Worm (Caenorhabditis elegans) whole organism, L3 larva: ENCODE data around the gene mbk-1.

Source experiments
- R02D3.7 ChIP-seq: fragments of 150-350 bp; optimal IDR thresholded peaks from 2 replicates; lab custom pipeline; 2014; ENCODE audit warnings: missing biosample characterization, missing genetic modification characterization
- ZK546.5 ChIP-seq: sonication (generic microtip); optimal IDR thresholded peaks from 2 replicates; lab custom pipeline; 2017; ENCODE audit warnings: missing biosample characterization, missing genetic modification characterization
- aly-2 ChIP-seq: fragments of 150-350 bp; optimal IDR thresholded peaks from 2 replicates; lab custom pipeline; 2014; ENCODE audit warnings: missing biosample characterization, missing genetic modification characterization
- ama-1 ChIP-seq: fragments of 150-350 bp; optimal IDR thresholded peaks from 2 replicates; lab custom pipeline; 2018
- ceh-16 ChIP-seq: sonication (generic microtip); optimal IDR thresholded peaks from 2 replicates; lab custom pipeline; 2017; ENCODE audit warnings: missing biosample characterization, missing genetic modification characterization
- ceh-28 ChIP-seq: fragments of 150-350 bp; optimal IDR thresholded peaks from 2 replicates; lab custom pipeline; 2014; ENCODE audit warnings: missing biosample characterization, missing genetic modification reagents, missing genetic modification characterization
- ceh-82 ChIP-seq: fragments of 150-350 bp; optimal IDR thresholded peaks from 2 replicates; lab custom pipeline; 2014; ENCODE audit warnings: missing biosample characterization, missing genetic modification characterization
- ceh-9 ChIP-seq: sonication (generic microtip); optimal IDR thresholded peaks from 2 replicates; lab custom pipeline; 2018; ENCODE audit warnings: missing biosample characterization, missing genetic modification characterization
- daf-12 ChIP-seq: fragments of 150-350 bp; optimal IDR thresholded peaks from 2 replicates; lab custom pipeline; 2014; ENCODE audit warnings: missing biosample characterization, missing genetic modification reagents, missing genetic modification characterization
- egl-27 ChIP-seq: sonication (generic microtip); optimal IDR thresholded peaks from 4 replicates; lab custom pipeline; 2017; ENCODE audit warnings: missing biosample characterization, missing genetic modification reagents, missing genetic modification characterization
- egl-5 ChIP-seq: fragments of 150-350 bp; optimal IDR thresholded peaks from 2 replicates; lab custom pipeline; 2017; ENCODE audit warnings: missing biosample characterization, missing genetic modification reagents, missing genetic modification characterization, inconsistent platforms
- elt-1 ChIP-seq: fragments of 150-350 bp; optimal IDR thresholded peaks from 2 replicates; lab custom pipeline; 2014; ENCODE audit warnings: missing biosample characterization, missing genetic modification characterization
- elt-2 ChIP-seq: sonication (generic microtip); optimal IDR thresholded peaks from 2 replicates; lab custom pipeline; 2016; ENCODE audit warnings: missing genetic modification reagents, mild to moderate bottlenecking, missing genetic modification characterization, missing compliant biosample characterization
- elt-3 ChIP-seq, 3 experiments: fragments of 150-350 bp in 1 of 3; sonication (generic microtip) in 2 of 3; optimal IDR thresholded peaks; 2 replicates in 2 of 3; 4 replicates in 1 of 3; lab custom pipeline; 2014 to 2017; ENCODE audit warnings: missing biosample characterization in 3 of 3, missing genetic modification characterization in 3 of 3
- eor-1 ChIP-seq, 2 experiments: fragments of 150-350 bp; optimal IDR thresholded peaks; 2 replicates each; lab custom pipeline; 2014 to 2018; ENCODE audit warnings: missing biosample characterization in 2 of 2, missing genetic modification characterization in 2 of 2
- fkh-10 ChIP-seq: sonication (generic microtip); optimal IDR thresholded peaks from 2 replicates; lab custom pipeline; 2017; ENCODE audit warnings: missing biosample characterization, missing genetic modification reagents, missing genetic modification characterization
- fkh-2 ChIP-seq: fragments of 150-350 bp; optimal IDR thresholded peaks from 2 replicates; lab custom pipeline; 2014; ENCODE audit warnings: missing biosample characterization, missing genetic modification reagents, missing genetic modification characterization
- fos-1 ChIP-seq: fragments of 150-350 bp; optimal IDR thresholded peaks from 2 replicates; lab custom pipeline; 2014; ENCODE audit warnings: missing biosample characterization, missing genetic modification characterization
- hmg-11 ChIP-seq: sonication (generic microtip); optimal IDR thresholded peaks from 2 replicates; lab custom pipeline; 2016; ENCODE audit warnings: missing genetic modification characterization, missing compliant biosample characterization
- jun-1 ChIP-seq: fragments of 150-350 bp; optimal IDR thresholded peaks from 2 replicates; lab custom pipeline; 2014; ENCODE audit warnings: missing biosample characterization, missing genetic modification reagents, missing genetic modification characterization
- lin-15B ChIP-seq: fragments of 150-350 bp; optimal IDR thresholded peaks from 2 replicates; lab custom pipeline; 2014; ENCODE audit warnings: missing biosample characterization, missing genetic modification characterization
- lin-39 ChIP-seq: fragments of 150-350 bp; optimal IDR thresholded peaks from 2 replicates; lab custom pipeline; 2018; ENCODE audit warnings: missing biosample characterization, missing genetic modification reagents, missing genetic modification characterization
- lsy-12 ChIP-seq: sonication (generic microtip); optimal IDR thresholded peaks from 2 replicates; lab custom pipeline; 2016; ENCODE audit warnings: mild to moderate bottlenecking, missing genetic modification characterization, missing compliant biosample characterization
- mdl-1 ChIP-seq: fragments of 150-350 bp; optimal IDR thresholded peaks from 2 replicates; lab custom pipeline; 2014; ENCODE audit warnings: missing biosample characterization, missing genetic modification characterization
- mml-1 ChIP-seq: fragments of 150-350 bp; sonication (generic microtip); optimal IDR thresholded peaks from 3 replicates; lab custom pipeline; 2014; ENCODE audit warnings: missing biosample characterization, missing genetic modification characterization
- nfya-1 ChIP-seq: sonication (generic microtip); optimal IDR thresholded peaks from 2 replicates; lab custom pipeline; 2017; ENCODE audit warnings: missing genetic modification characterization, mild to moderate bottlenecking, missing compliant biosample characterization, antibody characterized with exemption, moderate library complexity; ENCODE audit not compliant: insufficient read depth
- nhr-11 ChIP-seq: fragments of 150-350 bp; optimal IDR thresholded peaks from 2 replicates; lab custom pipeline; 2014; ENCODE audit warnings: missing biosample characterization, missing genetic modification characterization
- nhr-12 ChIP-seq: fragments of 150-350 bp; optimal IDR thresholded peaks from 2 replicates; lab custom pipeline; 2014; ENCODE audit warnings: missing biosample characterization, missing genetic modification characterization
- nhr-23 ChIP-seq: fragments of 150-350 bp; optimal IDR thresholded peaks from 2 replicates; lab custom pipeline; 2014; ENCODE audit warnings: missing biosample characterization, missing genetic modification reagents, missing genetic modification characterization
- nhr-237 ChIP-seq: fragments of 150-350 bp; optimal IDR thresholded peaks from 2 replicates; lab custom pipeline; 2014; ENCODE audit warnings: missing biosample characterization, missing genetic modification characterization
- nhr-25 ChIP-seq: sonication (generic microtip); optimal IDR thresholded peaks from 2 replicates; lab custom pipeline; 2017; ENCODE audit warnings: missing biosample characterization, missing genetic modification characterization
- nhr-28 ChIP-seq: fragments of 150-350 bp; optimal IDR thresholded peaks from 2 replicates; lab custom pipeline; 2014; ENCODE audit warnings: missing biosample characterization, missing genetic modification characterization
- nhr-43 ChIP-seq: sonication (generic microtip); optimal IDR thresholded peaks from 2 replicates; lab custom pipeline; 2016; ENCODE audit warnings: mild to moderate bottlenecking, missing genetic modification characterization, missing compliant biosample characterization; ENCODE audit not compliant: poor library complexity, severe bottlenecking
- nhr-67 ChIP-seq: fragments of 150-350 bp; optimal IDR thresholded peaks from 2 replicates; lab custom pipeline; 2014; ENCODE audit warnings: missing biosample characterization, missing genetic modification characterization
- nhr-76 ChIP-seq: fragments of 150-350 bp; sonication (generic microtip); optimal IDR thresholded peaks from 5 replicates; lab custom pipeline; 2014; ENCODE audit warnings: missing biosample characterization, missing genetic modification characterization
- nhr-77 ChIP-seq: fragments of 150-350 bp; optimal IDR thresholded peaks from 2 replicates; lab custom pipeline; 2014; ENCODE audit warnings: missing biosample characterization, missing genetic modification characterization
- pha-4 ChIP-seq: fragments of 150-350 bp; optimal IDR thresholded peaks from 2 replicates; lab custom pipeline; 2014; ENCODE audit warnings: missing biosample characterization, missing genetic modification reagents, missing genetic modification characterization
- pqm-1 ChIP-seq: fragments of 150-350 bp; optimal IDR thresholded peaks from 2 replicates; lab custom pipeline; 2017; ENCODE audit warnings: missing biosample characterization, missing genetic modification characterization, inconsistent platforms
- sea-2 ChIP-seq: fragments of 150-350 bp; sonication (generic microtip); optimal IDR thresholded peaks from 4 replicates; lab custom pipeline; 2014; ENCODE audit warnings: missing biosample characterization, missing genetic modification reagents, missing genetic modification characterization
- skn-1 ChIP-seq: fragments of 150-350 bp; optimal IDR thresholded peaks from 2 replicates; lab custom pipeline; 2014; ENCODE audit warnings: missing biosample characterization, missing genetic modification characterization
- snpc-4 ChIP-seq: fragments of 150-350 bp; optimal IDR thresholded peaks from 2 replicates; lab custom pipeline; 2014; ENCODE audit warnings: missing biosample characterization, missing genetic modification characterization
- tbx-2 ChIP-seq: sonication (generic microtip); optimal IDR thresholded peaks from 2 replicates; lab custom pipeline; 2016; ENCODE audit warnings: mild to moderate bottlenecking, missing genetic modification characterization, missing compliant biosample characterization
- unc-39 ChIP-seq: sonication (generic microtip); optimal IDR thresholded peaks from 4 replicates; lab custom pipeline; 2017; ENCODE audit warnings: missing biosample characterization, missing genetic modification characterization
- unc-62 ChIP-seq: fragments of 150-350 bp; sonication (generic microtip); optimal IDR thresholded peaks from 4 replicates; lab custom pipeline; 2014; ENCODE audit warnings: missing biosample characterization, missing genetic modification reagents, missing genetic modification characterization
- zag-1 ChIP-seq: fragments of 150-350 bp; optimal IDR thresholded peaks from 2 replicates; lab custom pipeline; 2014; ENCODE audit warnings: missing biosample characterization, missing genetic modification characterization
- ztf-11 ChIP-seq: fragments of 150-350 bp; optimal IDR thresholded peaks from 2 replicates; lab custom pipeline; 2014; ENCODE audit warnings: missing biosample characterization, missing genetic modification characterization
- ztf-4 ChIP-seq: fragments of 150-350 bp; optimal IDR thresholded peaks from 2 replicates; lab custom pipeline; 2014; ENCODE audit warnings: missing biosample characterization, missing genetic modification characterization

The mbk-1 gene

DNA sequence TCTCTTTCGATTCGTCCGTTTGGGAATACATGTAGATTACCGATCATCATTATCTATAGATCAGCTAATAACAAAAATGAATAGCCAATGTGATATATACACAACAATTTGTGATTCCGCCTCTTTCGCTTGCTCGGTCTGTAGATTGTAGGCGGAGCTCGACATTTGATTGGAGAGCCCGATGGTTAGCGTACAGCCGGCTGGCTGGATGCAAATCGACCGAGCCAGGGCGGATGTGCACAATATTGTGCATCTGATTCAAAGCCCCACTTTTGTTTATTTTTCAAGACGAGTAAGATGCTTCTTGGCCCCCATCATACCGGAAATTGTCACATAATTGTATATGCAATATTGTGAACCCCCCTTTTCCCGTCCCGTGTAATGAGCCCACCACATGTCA lies 37.4 kb upstream of the mbk-1 start, which contains the start of gene dmd-4:
dmd-4 (minus strand) TSS at position 101 of the 400 bp plus-strand sequence.
- no peak for TF ChIP-seq snpc-4 (tag; lab: Kevin White, UChicago)
- TF ChIP-seq ztf-4 = no peak
- no peak for TF ChIP-seq jun-1 (tag; lab: Kevin White, UChicago)
- no peak for TF ChIP-seq ceh-9 (tag; lab: Kevin White, UChicago)
- TF ChIP-seq nhr-23 = no peak
- TF ChIP-seq tbx-2 (tag; lab: Kevin White, UChicago) = no peak
- TF ChIP-seq elt-2 = no peak
- TF ChIP-seq ceh-28 (tag; lab: Kevin White, UChicago) = no peak
- TF ChIP-seq nhr-12 (tag; lab: Kevin White, UChicago) = no peak
- TF ChIP-seq zag-1 (tag; lab: Kevin White, UChicago) = no peak
- TF ChIP-seq nhr-76 (tag; lab: Kevin White, UChicago) = no peak
- TF ChIP-seq pqm-1 (tag; lab: Kevin White, UChicago) = no peak
- TF ChIP-seq unc-39 = no peak
- TF ChIP-seq elt-3 (tag; optimal IDR thresholded peaks at IDR 0.05; lab: Kevin White, UChicago) = no peak

DNA sequence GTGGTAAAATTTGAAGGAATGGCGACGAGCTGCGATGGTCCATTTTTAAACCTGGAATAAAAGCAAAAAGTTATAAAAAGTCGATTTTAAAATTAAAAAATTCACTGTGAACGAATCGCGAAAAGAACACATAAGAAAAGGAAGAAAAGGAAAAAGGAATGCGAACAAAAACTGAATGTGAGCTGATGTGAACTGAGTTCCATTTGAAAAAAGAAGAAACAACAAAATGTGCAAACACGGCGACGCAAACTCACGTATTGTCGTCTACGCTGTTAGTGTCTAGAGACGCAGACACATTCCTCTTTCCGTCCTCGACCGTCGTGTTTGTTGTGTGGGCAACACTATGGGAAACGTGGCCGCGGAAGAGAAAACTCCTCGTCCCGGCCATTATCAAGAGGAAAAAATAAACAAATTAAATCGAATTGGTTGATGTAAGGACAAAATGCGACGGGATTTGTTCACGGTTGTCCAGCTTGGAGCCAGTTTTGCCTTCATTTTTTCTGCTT lies 29.4 kb upstream of the mbk-1 start, which contains the start of the genes C27C12.1 and C27C12.4:
C27C12.1 (minus strand) TSS at position 51 of the 506 bp plus-strand sequence.
C27C12.4 (plus strand) TSS at position 375 of the 506 bp plus-strand sequence.
- no peak for TF ChIP-seq nhr-28 (tag; lab: Kevin White, UChicago)
- TF ChIP-seq lsy-12 (tag; lab: Kevin White, UChicago) = peak; percentile 57
- TF ChIP-seq nhr-77 (tag; lab: Kevin White, UChicago) = no peak
- peak; percentile 67 for TF ChIP-seq elt-2
- TF ChIP-seq tbx-2 (tag; lab: Kevin White, UChicago) = peak; percentile 78
- peak; percentile 87 for TF ChIP-seq skn-1 (tag; lab: Kevin White, UChicago)
- TF ChIP-seq daf-12 (tag; lab: Kevin White, UChicago) = no peak
- peak; percentile 89 for TF ChIP-seq snpc-4 (tag; lab: Kevin White, UChicago)
- TF ChIP-seq ceh-82 (tag; lab: Kevin White, UChicago) = peak; percentile 69
- peak; percentile 35 for TF ChIP-seq elt-1
- TF ChIP-seq aly-2 = no peak
- TF ChIP-seq ceh-16 = no peak
- peak; percentile 20 for TF ChIP-seq nhr-11 (tag; lab: Kevin White, UChicago)
- no peak for TF ChIP-seq unc-39
- no peak for TF ChIP-seq eor-1 (tag; optimal IDR thresholded peaks at IDR 0.05; lab: Kevin White, UChicago)
- TF ChIP-seq fos-1 = no peak
- TF ChIP-seq nhr-23 = peak; percentile 93
- no peak for TF ChIP-seq nhr-12 (tag; lab: Kevin White, UChicago)
- TF ChIP-seq egl-27 (tag; lab: Kevin White, UChicago) = peak; percentile 14
- peak; percentile 95 for TF ChIP-seq pha-4 (tag; lab: Kevin White, UChicago)
- no peak for TF ChIP-seq mml-1 (tag; lab: Kevin White, UChicago)
- peak; percentile 22 for TF ChIP-seq fkh-2 (tag; lab: Kevin White, UChicago)
- peak; percentile 90 for TF ChIP-seq nfya-1 (tag; lab: Kevin White, UChicago)
- peak; percentile 82 for TF ChIP-seq lin-39 (tag; lab: Kevin White, UChicago)
- peak; percentile 51 for TF ChIP-seq egl-5 (tag; lab: Kevin White, UChicago)
- TF ChIP-seq jun-1 (tag; lab: Kevin White, UChicago) = peak; percentile 75
- peak; percentile 68 for TF ChIP-seq R02D3.7 (tag; lab: Kevin White, UChicago)
- no peak for TF ChIP-seq nhr-237 (tag; lab: Kevin White, UChicago)
- no peak for TF ChIP-seq ztf-11
- no peak for TF ChIP-seq pqm-1 (tag; lab: Kevin White, UChicago)
- no peak for TF ChIP-seq elt-3 (tag; optimal IDR thresholded peaks at IDR 0.05; lab: Kevin White, UChicago)
- TF ChIP-seq hmg-11 = peak; percentile 95
- no peak for TF ChIP-seq mdl-1 (tag; lab: Kevin White, UChicago)
- peak; percentile 91 for TF ChIP-seq nhr-25 (tag; lab: Kevin White, UChicago)
- TF ChIP-seq fkh-10 (GFP tag; lab: Kevin White, UChicago) = peak; percentile 67
- TF ChIP-seq nhr-67 (tag; lab: Kevin White, UChicago) = no peak
- peak; percentile 8 for TF ChIP-seq zag-1 (tag; lab: Kevin White, UChicago)
- no peak for TF ChIP-seq nhr-76 (tag; lab: Kevin White, UChicago)
- peak; percentile 44 for TF ChIP-seq ama-1 (lab: Kevin White, UChicago)
- peak; percentile 34 for TF ChIP-seq ztf-4
- peak; percentile 87 for TF ChIP-seq lin-15B (tag; lab: Kevin White, UChicago)
- peak; percentile 82 for TF ChIP-seq ceh-28 (tag; lab: Kevin White, UChicago)
- no peak for TF ChIP-seq ceh-9 (tag; lab: Kevin White, UChicago)
- no peak for TF ChIP-seq sea-2 (GFP tag; lab: Kevin White, UChicago)
- no peak for TF ChIP-seq unc-62 (GFP tag; lab: Kevin White, UChicago)
- TF ChIP-seq nhr-43 (tag; lab: Kevin White, UChicago) = peak; percentile 85
- TF ChIP-seq ZK546.5 = no peak
- TF ChIP-seq, all 47 proteins: peak for 26
